Worm (Caenorhabditis elegans) whole organism, early embryonic: Measurements from ENCODE around the gene col-170.

Experiments
- B0310.2 ChIP-seq: sonication (generic microtip); optimal IDR thresholded peaks from 2 replicates; lab custom pipeline; 2016; ENCODE audit warnings: mild to moderate bottlenecking, missing genetic modification characterization, missing compliant biosample characterization
- F13C5.2 ChIP-seq: sonication (generic microtip); optimal IDR thresholded peaks from 2 replicates; lab custom pipeline; 2017; ENCODE audit warnings: mild to moderate bottlenecking, missing genetic modification characterization, inconsistent platforms, missing compliant biosample characterization
- aly-1 ChIP-seq: sonication (generic microtip); optimal IDR thresholded peaks from 2 replicates; lab custom pipeline; 2016; ENCODE audit warnings: missing genetic modification characterization, missing compliant biosample characterization
- ama-1 ChIP-seq: fragments of 150-350 bp; optimal IDR thresholded peaks from 2 replicates; lab custom pipeline; 2014
- ceh-13 ChIP-seq: fragments of 200-800 bp; sonication (Bioruptor generic); optimal IDR thresholded peaks from 2 replicates; lab custom pipeline; 2018; ENCODE audit warnings: mild to moderate bottlenecking, missing genetic modification characterization, missing compliant biosample characterization
- ceh-36 ChIP-seq: sonication (generic microtip); optimal IDR thresholded peaks from 2 replicates; lab custom pipeline; 2016; ENCODE audit warnings: missing genetic modification characterization, inconsistent platforms, missing compliant biosample characterization
- ets-7 ChIP-seq: sonication (generic microtip); optimal IDR thresholded peaks from 2 replicates; lab custom pipeline; 2016; ENCODE audit warnings: missing genotype, missing genetic modification characterization, missing compliant biosample characterization
- flt-1 ChIP-seq: fragments of 200-800 bp; sonication (Bioruptor generic); IDR thresholded peaks from 2 replicates; pipeline ENCODE4 v1.3.6; 2022; ENCODE audit warnings: missing genetic modification characterization, missing compliant biosample characterization
- hmbx-1 ChIP-seq: sonication (generic microtip); optimal IDR thresholded peaks from 2 replicates; lab custom pipeline; 2016; ENCODE audit warnings: mild to moderate bottlenecking, missing genetic modification characterization, missing compliant biosample characterization
- hmg-4 ChIP-seq: fragments of 200-800 bp; sonication (Bioruptor generic); optimal IDR thresholded peaks from 2 replicates; lab custom pipeline; 2018; ENCODE audit warnings: mild to moderate bottlenecking, missing genetic modification characterization, missing compliant biosample characterization
- hnd-1 ChIP-seq: sonication (generic microtip); optimal IDR thresholded peaks from 2 replicates; lab custom pipeline; 2016; ENCODE audit warnings: missing genetic modification characterization, missing compliant biosample characterization
- pes-1 ChIP-seq: fragments of 200-800 bp; sonication (Bioruptor generic); IDR thresholded peaks from 2 replicates; pipeline ENCODE4 v1.3.6; 2022; ENCODE audit warnings: missing genetic modification reagents, missing genetic modification characterization, missing compliant biosample characterization
- scrt-1 ChIP-seq: fragments of 200-800 bp; sonication (Bioruptor generic); IDR thresholded peaks from 2 replicates; pipeline ENCODE4 v1.3.6; 2022; ENCODE audit warnings: missing genetic modification characterization, missing compliant biosample characterization
- sea-1 ChIP-seq: fragments of 200-800 bp; sonication (Bioruptor generic); conservative IDR thresholded peaks from 2 replicates; pipeline ENCODE4 v1.3.6; 2022; ENCODE audit warnings: missing genetic modification characterization, missing compliant biosample characterization
- tbx-11 ChIP-seq: fragments of 200-800 bp; sonication (Bioruptor generic); IDR thresholded peaks from 2 replicates; pipeline ENCODE4 v1.3.6; 2022; ENCODE audit warnings: missing genetic modification characterization, missing compliant biosample characterization
- tbx-37 ChIP-seq: fragments of 200-800 bp; sonication (Bioruptor generic); conservative IDR thresholded peaks from 2 replicates; pipeline ENCODE4 v1.3.6; 2022; ENCODE audit warnings: missing genetic modification reagents, missing genetic modification characterization, missing compliant biosample characterization
- tra-4 ChIP-seq: sonication (generic microtip); optimal IDR thresholded peaks from 2 replicates; lab custom pipeline; 2017; ENCODE audit warnings: missing genetic modification characterization, missing compliant biosample characterization

The col-170 gene

DNA sequence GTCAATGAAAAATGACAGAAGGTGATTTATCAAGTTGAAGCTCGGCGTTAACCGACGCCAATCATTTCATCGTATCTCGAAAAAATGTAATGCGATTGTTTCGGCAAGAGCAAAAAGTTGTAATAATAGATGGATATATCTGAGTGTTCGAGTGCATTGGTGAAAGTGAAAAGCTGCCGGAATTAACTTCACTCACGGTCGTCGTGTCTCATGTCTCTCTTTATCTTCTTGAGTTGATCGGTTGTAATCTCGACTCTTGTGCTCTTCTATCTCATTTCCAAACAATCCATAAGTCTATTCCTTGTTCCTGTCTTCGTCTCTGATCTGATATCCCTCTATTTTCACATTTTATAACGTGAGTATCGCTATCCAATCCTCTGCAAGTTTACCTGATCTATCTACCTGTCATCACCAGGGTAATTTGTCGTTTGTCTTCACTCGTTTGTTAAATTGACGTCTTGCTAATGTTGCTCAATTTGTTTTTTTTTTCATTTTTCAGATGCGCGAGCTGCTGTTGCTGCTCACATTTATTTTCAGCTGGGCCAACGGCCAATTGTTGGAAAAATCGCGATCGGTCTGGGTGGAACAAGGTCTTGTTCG is 31.8 kb upstream of the col-170 start, which contains the start of gene cest-16:
Gene cest-16, plus strand, starts transcription at position 302 of the 600 bp plus-strand sequence.
- TF ChIP-seq ceh-13: no peak
- TF ChIP-seq F13C5.2: no peak
- no peak for TF ChIP-seq tbx-11
- no peak for TF ChIP-seq scrt-1 (GFP tag; lab: Robert Waterston, UW)
- no peak for TF ChIP-seq ceh-36
- TF ChIP-seq sea-1: no peak
- no peak for TF ChIP-seq tra-4 (tag; lab: Kevin White, UChicago)
- TF ChIP-seq aly-1 (tag; lab: Kevin White, UChicago): no peak
- TF ChIP-seq hmbx-1 (tag; lab: Kevin White, UChicago): no peak

DNA sequence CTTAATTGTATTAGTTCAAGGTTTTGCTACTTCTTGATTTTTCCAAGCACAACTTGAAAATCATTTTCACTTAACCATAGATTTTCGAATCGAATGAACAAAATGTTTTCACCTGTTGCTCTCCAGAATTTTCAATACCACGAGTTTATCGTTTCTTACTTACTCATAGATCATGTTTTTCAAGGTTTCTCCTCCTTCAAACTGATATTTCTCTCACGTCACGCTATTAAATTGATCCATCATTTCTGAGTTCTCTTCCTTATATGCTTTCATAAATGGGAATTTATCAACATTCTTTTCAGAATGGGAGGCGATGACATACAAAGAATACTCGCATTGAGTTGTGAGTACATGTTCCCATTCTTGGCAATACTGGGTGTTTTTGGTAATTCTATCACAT is 20.1 kb upstream of the col-170 start, which contains the start of gene npr-38:
Gene npr-38, plus strand, starts transcription at position 301 of the 400 bp plus-strand sequence.
- TF ChIP-seq hmbx-1 (tag; lab: Kevin White, UChicago): no peak
- TF ChIP-seq ceh-13: no peak
- no peak for TF ChIP-seq ama-1 (lab: Kevin White, UChicago)
- TF ChIP-seq sea-1: no peak
- TF ChIP-seq tbx-11: no peak
- TF ChIP-seq scrt-1 (GFP tag; lab: Robert Waterston, UW): no peak
- no peak for TF ChIP-seq hnd-1
- TF ChIP-seq ceh-36: no peak
- TF ChIP-seq ets-7: no peak
- no peak for TF ChIP-seq flt-1
- no peak for TF ChIP-seq tra-4 (tag; lab: Kevin White, UChicago)
- TF ChIP-seq F13C5.2: no peak
- no peak for TF ChIP-seq pes-1
- no peak for TF ChIP-seq tbx-37
- no peak for TF ChIP-seq hmg-4 (GFP tag; lab: Kevin White, UChicago)
- no peak for TF ChIP-seq aly-1 (tag; lab: Kevin White, UChicago)

DNA sequence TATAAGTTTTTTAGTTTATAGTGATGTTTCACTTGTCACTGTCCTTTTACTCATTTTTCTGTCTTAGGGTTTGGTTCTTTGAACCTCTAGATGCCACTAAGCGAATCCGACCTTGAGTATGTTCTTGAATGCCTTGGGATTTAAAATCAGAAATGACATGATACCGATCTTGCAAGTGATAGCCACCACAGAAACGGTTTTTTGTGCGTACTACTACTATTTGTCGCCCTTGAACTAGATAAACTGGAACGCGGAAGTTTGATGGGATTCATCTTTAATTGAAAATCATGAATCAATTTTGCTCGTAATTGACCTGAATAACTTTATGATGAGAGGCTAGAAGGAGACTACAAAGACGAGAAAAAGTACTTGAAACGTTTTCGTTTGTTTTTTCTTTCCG is 12.7 kb upstream of the col-170 start:
- no peak for TF ChIP-seq pes-1
- no peak for TF ChIP-seq sea-1
- no peak for TF ChIP-seq tbx-11
- no peak for TF ChIP-seq tra-4 (tag; lab: Kevin White, UChicago)
- TF ChIP-seq ama-1 (lab: Kevin White, UChicago): no peak
- TF ChIP-seq tbx-37: no peak
- no peak for TF ChIP-seq hmbx-1 (tag; lab: Kevin White, UChicago)
- no peak for TF ChIP-seq B0310.2 (tag; lab: Kevin White, UChicago)
- no peak for TF ChIP-seq F13C5.2
- TF ChIP-seq ceh-36: no peak
- no peak for TF ChIP-seq aly-1 (tag; lab: Kevin White, UChicago)
- no peak for TF ChIP-seq ceh-13
- TF ChIP-seq ets-7: no peak
- no peak for TF ChIP-seq hmg-4 (GFP tag; lab: Kevin White, UChicago)
- no peak for TF ChIP-seq scrt-1 (GFP tag; lab: Robert Waterston, UW)
- no peak for TF ChIP-seq hnd-1
- no peak for TF ChIP-seq flt-1

- TF ChIP-seq aly-1 (tag; lab: Kevin White, UChicago): no peak
- no peak for TF ChIP-seq tra-4 (tag; lab: Kevin White, UChicago)
- no peak for TF ChIP-seq B0310.2 (tag; lab: Kevin White, UChicago)
- no peak for TF ChIP-seq tbx-37
- no peak for TF ChIP-seq F13C5.2
- TF ChIP-seq flt-1: no peak
- TF ChIP-seq sea-1: no peak
Observed at ce11 chrX:6319546-6319945, 12.0 kb upstream of the col-170 start, which contains the start of gene chtb-3. Gene chtb-3, minus strand, starts transcription at chrX:6319646.

DNA sequence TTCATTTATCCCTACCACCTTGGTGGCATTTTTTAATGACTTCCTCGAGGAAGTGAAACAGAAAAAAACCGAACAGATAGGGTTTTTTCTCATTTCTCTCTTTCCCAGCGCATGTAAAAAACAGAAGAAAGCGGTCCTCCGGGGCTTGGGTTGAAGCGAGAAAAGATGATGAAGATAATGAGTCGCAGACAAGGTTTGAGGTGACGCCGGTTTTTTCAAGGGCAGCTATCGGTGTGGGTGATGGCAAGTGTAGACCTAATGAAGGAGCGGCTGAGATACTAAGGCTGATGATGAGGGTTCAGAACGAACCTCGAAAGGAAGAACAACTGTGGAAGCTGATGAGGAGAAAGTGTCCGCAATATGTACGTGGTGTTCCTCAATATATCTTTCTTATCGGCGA is 10.6 kb upstream of the col-170 start:
- TF ChIP-seq ceh-36 (no peak), hmbx-1 (tag; lab: Kevin White, UChicago) (no peak)

ce11 chrX:6321380-6321779 is 10.1 kb upstream of the col-170 start:
- TF ChIP-seq hmg-4 (GFP tag; lab: Kevin White, UChicago): no peak
- TF ChIP-seq tra-4 (tag; lab: Kevin White, UChicago): no peak
- no peak for TF ChIP-seq ama-1 (lab: Kevin White, UChicago)
- no peak for TF ChIP-seq tbx-11
- no peak for TF ChIP-seq hnd-1
- no peak for TF ChIP-seq ceh-36
- no peak for TF ChIP-seq hmbx-1 (tag; lab: Kevin White, UChicago)
- no peak for TF ChIP-seq B0310.2 (tag; lab: Kevin White, UChicago)

- TF ChIP-seq tbx-37 (no peak), aly-1 (tag; lab: Kevin White, UChicago) (no peak)
Observed at ce11 chrX:6323129-6323528, 8.4 kb upstream of the col-170 start, which contains the start of gene col-167. Gene col-167, plus strand, starts transcription at chrX:6323488.

DNA sequence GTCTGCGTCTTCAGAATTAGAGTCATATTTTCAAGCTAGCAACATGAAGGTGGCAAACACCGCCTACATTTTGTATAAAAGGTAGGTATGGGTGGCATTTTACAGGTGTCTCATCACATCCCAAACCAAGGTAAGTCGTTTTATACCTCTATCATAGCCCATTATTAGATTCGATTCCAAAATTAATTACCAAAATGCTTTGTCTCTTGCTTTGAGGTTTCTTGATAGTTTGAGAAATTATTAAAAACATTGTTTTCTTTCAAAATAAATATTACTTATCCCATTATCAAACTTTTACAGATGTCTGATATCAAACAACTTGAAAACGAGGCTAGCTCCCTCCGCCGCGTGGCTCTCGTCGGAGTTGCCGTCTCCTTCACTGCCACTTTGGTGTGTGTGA is 5.4 kb upstream of the col-170 start, which contains the start of gene col-168:
Gene col-168, plus strand, starts transcription at position 301 of the 400 bp plus-strand sequence.
- no peak for TF ChIP-seq scrt-1 (GFP tag; lab: Robert Waterston, UW)
- TF ChIP-seq aly-1 (tag; lab: Kevin White, UChicago): no peak
- no peak for TF ChIP-seq tra-4 (tag; lab: Kevin White, UChicago)

ce11 chrX:6328860-6329259 is 2.6 kb upstream of the col-170 start, which contains the start of gene col-169:
Gene col-169, plus strand, starts transcription at chrX:6329160.
- TF ChIP-seq flt-1 (no peak), hnd-1 (no peak), hmbx-1 (tag; lab: Kevin White, UChicago) (no peak), tbx-11 (no peak), pes-1 (no peak), ceh-36 (no peak), scrt-1 (GFP tag; lab: Robert Waterston, UW) (no peak), ama-1 (lab: Kevin White, UChicago) (no peak), F13C5.2 (no peak), hmg-4 (GFP tag; lab: Kevin White, UChicago) (no peak)
